Worm (Caenorhabditis elegans): ENCODE data around the gene R10E8.1.

The R10E8.1 gene

DNA sequence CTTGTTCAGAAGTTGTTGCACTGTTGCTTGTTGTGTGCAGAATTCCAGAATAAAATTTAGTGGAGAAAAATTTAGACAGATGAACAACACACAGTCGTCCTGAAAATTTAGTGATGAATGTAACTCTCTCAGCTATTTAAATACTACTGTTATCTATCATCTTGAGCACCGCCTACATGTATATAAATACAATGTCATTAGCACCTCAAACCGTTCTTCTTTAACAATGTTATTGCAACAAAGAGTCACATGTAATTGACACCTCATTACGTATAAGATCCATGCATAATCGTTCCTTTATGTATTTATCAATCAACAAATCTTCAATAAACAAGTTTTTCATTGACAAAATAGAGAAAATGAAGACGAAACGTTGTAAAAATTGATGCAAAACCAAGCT is 28.6 kb upstream of the R10E8.1 start, which contains the start of gene Y51A2A.16:
Gene Y51A2A.16, minus strand, starts transcription at position 101 of the 400 bp plus-strand sequence.
- TF ChIP-seq egl-27 (tag; optimal IDR thresholded peaks at IDR 0.05) (no peak), daf-12 (tag; optimal IDR thresholded peaks at IDR 0.05) (no peak), nhr-77 (tag; optimal IDR thresholded peaks at IDR 0.05) (no peak), hmg-11 (tag; optimal IDR thresholded peaks at IDR 0.05) (no peak), ceh-9 (tag; optimal IDR thresholded peaks at IDR 0.05) (no peak), mdl-1 (tag; optimal IDR thresholded peaks at IDR 0.05) (no peak), aly-2 (tag; optimal IDR thresholded peaks at IDR 0.05) (no peak), nhr-237 (tag; optimal IDR thresholded peaks at IDR 0.05) (no peak), fos-1 (tag; optimal IDR thresholded peaks at IDR 0.05) (no peak), nhr-67 (tag; optimal IDR thresholded peaks at IDR 0.05) (no peak), egl-5 (tag; optimal IDR thresholded peaks at IDR 0.05) (no peak), nhr-43 (tag; optimal IDR thresholded peaks at IDR 0.05; ENCODE audit: poor library complexity, severe bottlenecking) (no peak), lsy-12 (tag; optimal IDR thresholded peaks at IDR 0.05) (no peak), elt-3 (tag; optimal IDR thresholded peaks at IDR 0.05) (no peak), snpc-4 (tag; optimal IDR thresholded peaks at IDR 0.05) (no peak), elt-2 (tag; optimal IDR thresholded peaks at IDR 0.05) (no peak), unc-62 (GFP tag; optimal IDR thresholded peaks at IDR 0.05) (no peak), nhr-23 (tag; optimal IDR thresholded peaks at IDR 0.05) (no peak), ztf-4 (tag; optimal IDR thresholded peaks at IDR 0.05) (no peak), zag-1 (tag; optimal IDR thresholded peaks at IDR 0.05) (no peak)

DNA sequence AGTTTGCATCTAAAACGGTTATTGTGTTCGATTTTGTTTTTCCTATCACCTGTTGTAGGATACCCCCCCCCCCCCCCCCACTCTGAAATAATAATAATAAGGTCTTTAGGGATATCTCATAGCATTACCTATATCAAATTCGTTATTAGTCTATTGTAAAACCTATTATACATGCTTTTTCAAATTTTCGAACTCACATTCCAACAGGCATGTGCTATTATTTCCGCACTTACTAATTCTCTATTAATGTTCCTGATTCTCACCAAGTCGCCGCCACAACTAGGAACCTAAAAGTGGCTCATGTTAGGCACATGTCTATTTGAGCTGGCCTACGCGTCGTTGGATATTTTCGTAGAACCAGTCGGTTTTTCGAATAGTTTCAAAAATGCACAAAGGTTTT is 18.2 kb upstream of the R10E8.1 start, which contains the start of gene Y37H2C.4:
Gene Y37H2C.4, plus strand, starts transcription at position 301 of the 400 bp plus-strand sequence.
- TF ChIP-seq nhr-237 (tag; optimal IDR thresholded peaks at IDR 0.05) (no peak), pha-4 (tag; optimal IDR thresholded peaks at IDR 0.05) (no peak), nhr-76 (tag; optimal IDR thresholded peaks at IDR 0.05) (no peak), ama-1 (optimal IDR thresholded peaks at IDR 0.05) (no peak), egl-5 (tag; optimal IDR thresholded peaks at IDR 0.05) (no peak), nhr-23 (tag; optimal IDR thresholded peaks at IDR 0.05) (no peak), nhr-43 (tag; optimal IDR thresholded peaks at IDR 0.05; ENCODE audit: poor library complexity, severe bottlenecking) (no peak), nhr-12 (tag; optimal IDR thresholded peaks at IDR 0.05) (no peak), elt-3 (tag; optimal IDR thresholded peaks at IDR 0.05) (no peak), jun-1 (tag; optimal IDR thresholded peaks at IDR 0.05) (no peak), fkh-10 (GFP tag; optimal IDR thresholded peaks at IDR 0.05) (no peak), hmg-11 (tag; optimal IDR thresholded peaks at IDR 0.05) (no peak), ztf-11 (tag; optimal IDR thresholded peaks at IDR 0.05) (no peak), lin-15B (tag; optimal IDR thresholded peaks at IDR 0.05) (no peak), ceh-9 (tag; optimal IDR thresholded peaks at IDR 0.05) (no peak), sea-2 (GFP tag; optimal IDR thresholded peaks at IDR 0.05) (no peak), ceh-82 (tag; optimal IDR thresholded peaks at IDR 0.05) (no peak), nhr-11 (tag; optimal IDR thresholded peaks at IDR 0.05) (no peak)

DNA sequence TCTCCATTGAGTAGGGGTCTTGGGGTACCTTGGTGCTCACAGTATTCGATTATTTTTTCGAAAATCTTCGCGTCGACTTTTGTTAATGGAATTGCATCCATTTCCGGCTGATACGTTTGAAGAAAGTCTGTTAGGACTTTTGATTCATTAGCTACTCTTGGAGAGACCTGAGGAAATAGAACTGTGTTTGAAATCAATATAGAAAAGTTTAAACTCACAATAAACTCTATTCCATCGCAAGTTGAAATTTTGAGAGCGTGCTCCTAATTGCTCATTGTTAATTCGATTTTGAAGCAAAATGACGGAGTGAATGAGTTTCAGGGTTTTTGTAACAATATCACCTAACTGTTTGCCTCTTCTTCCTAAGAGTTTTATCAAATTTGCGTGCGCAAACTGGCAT is 17.7 kb upstream of the R10E8.1 start, which contains the start of gene skr-6:
Gene skr-6, minus strand, starts transcription at position 101 of the 400 bp plus-strand sequence.
- TF ChIP-seq R02D3.7 (tag; optimal IDR thresholded peaks at IDR 0.05) = no peak
- no peak for TF ChIP-seq ztf-4 (tag; optimal IDR thresholded peaks at IDR 0.05)
- TF ChIP-seq snpc-4 (tag; optimal IDR thresholded peaks at IDR 0.05) = no peak
- TF ChIP-seq nhr-77 (tag; optimal IDR thresholded peaks at IDR 0.05) = no peak
- no peak for TF ChIP-seq nhr-12 (tag; optimal IDR thresholded peaks at IDR 0.05)
- no peak for TF ChIP-seq ceh-9 (tag; optimal IDR thresholded peaks at IDR 0.05)
- no peak for TF ChIP-seq ceh-82 (tag; optimal IDR thresholded peaks at IDR 0.05)
- no peak for TF ChIP-seq nhr-23 (tag; optimal IDR thresholded peaks at IDR 0.05)
- no peak for TF ChIP-seq elt-1 (tag; optimal IDR thresholded peaks at IDR 0.05)
- TF ChIP-seq mml-1 (tag; optimal IDR thresholded peaks at IDR 0.05) = no peak
- no peak for TF ChIP-seq egl-5 (tag; optimal IDR thresholded peaks at IDR 0.05)

DNA sequence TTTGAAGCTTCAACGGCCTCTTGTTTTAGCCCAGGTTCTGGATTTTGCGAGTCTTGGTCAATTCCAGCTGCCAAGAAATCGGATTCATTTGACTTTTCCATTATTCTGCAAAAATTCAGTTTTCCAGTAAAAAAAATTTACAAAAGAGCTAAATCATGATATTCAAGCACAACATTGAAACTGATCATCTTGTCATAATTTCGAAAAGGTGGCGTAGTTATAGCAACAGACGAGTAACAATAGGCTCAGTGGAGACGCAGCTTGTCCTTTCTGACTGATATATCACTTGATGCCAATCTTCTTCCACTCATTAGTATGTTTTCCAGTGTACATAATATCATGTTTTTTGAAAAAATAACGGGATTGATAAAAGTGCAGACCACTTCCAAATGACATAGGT is 16.5 kb upstream of the R10E8.1 start, which contains the start of gene fbxa-213:
Gene fbxa-213, minus strand, starts transcription at position 101 of the 400 bp plus-strand sequence.
- TF ChIP-seq pha-4 (tag; optimal IDR thresholded peaks at IDR 0.05) (no peak), lin-39 (tag; optimal IDR thresholded peaks at IDR 0.05) (no peak), egl-5 (tag; optimal IDR thresholded peaks at IDR 0.05) (no peak), nhr-11 (tag; optimal IDR thresholded peaks at IDR 0.05) (no peak), elt-3 (tag; optimal IDR thresholded peaks at IDR 0.05) (no peak), eor-1 (tag; optimal IDR thresholded peaks at IDR 0.05) (no peak), zag-1 (tag; optimal IDR thresholded peaks at IDR 0.05) (no peak)
